Worm (Caenorhabditis elegans) whole organism, L3 larva: ENCODE results near the gene ptl-1.

Source experiments
- eor-1 ChIP-seq, 2 experiments: fragments of 150-350 bp; optimal IDR thresholded peaks; 2 replicates each; lab custom pipeline; 2014 to 2018; ENCODE audit warnings: missing biosample characterization in 2 of 2, missing genetic modification characterization in 2 of 2
- nhr-11 ChIP-seq: fragments of 150-350 bp; optimal IDR thresholded peaks from 2 replicates; lab custom pipeline; 2014; ENCODE audit warnings: missing biosample characterization, missing genetic modification characterization
- nhr-25 ChIP-seq: sonication (generic microtip); optimal IDR thresholded peaks from 2 replicates; lab custom pipeline; 2017; ENCODE audit warnings: missing biosample characterization, missing genetic modification characterization
- snpc-4 ChIP-seq: fragments of 150-350 bp; optimal IDR thresholded peaks from 2 replicates; lab custom pipeline; 2014; ENCODE audit warnings: missing biosample characterization, missing genetic modification characterization

Gene ptl-1

ce11 chrIII:815845-816244 is 50.9 kb downstream of the ptl-1 start, which contains the start of gene dac-1:
dac-1 (plus strand) TSS chrIII:816145.
- TF ChIP-seq eor-1 (tag; optimal IDR thresholded peaks at IDR 0.05; lab: Kevin White, UChicago) (no peak), nhr-25 (tag; lab: Kevin White, UChicago) (peak; percentile 28)

- TF ChIP-seq snpc-4 (tag; lab: Kevin White, UChicago) (peak; percentile 38), nhr-11 (tag; lab: Kevin White, UChicago) (no peak)
- TF ChIP-seq, all 47 proteins: peak for 1
These were observed 54.3 kb downstream of the ptl-1 start for ce11 chrIII:819313-819712.
